Fruit fly (Drosophila melanogaster) whole organism, wandering third instar larva: Measurements from ENCODE around the gene gish.

ENCODE experiments used
- CG32264 ChIP-seq: fragments of 200-800 bp; sonication (Bioruptor generic); optimal IDR thresholded peaks from 2 replicates; lab custom pipeline; 2016; ENCODE audit warnings: missing biosample characterization, missing genetic modification characterization
- Dfd ChIP-seq: fragments of >200 bp; optimal IDR thresholded peaks from 2 replicates; lab custom pipeline; 2017; ENCODE audit warnings: missing biosample characterization, missing genetic modification characterization
- Myc ChIP-seq: fragments of >200 bp; optimal IDR thresholded peaks from 2 replicates; lab custom pipeline; 2017
- dl ChIP-seq, 2 experiments: fragments of 175-275, 200-275 bp in 1 of 2; fragments of 200-275 bp in 1 of 2; sonication (Bioruptor generic); optimal IDR thresholded peaks; lab custom pipeline; 2018; ENCODE audit warnings: mild to moderate bottlenecking in 2 of 2, missing biosample characterization in 2 of 2, missing genetic modification characterization in 2 of 2, moderate library complexity in 2 of 2; ENCODE audit not compliant: partially characterized antibody in 2 of 2, insufficient read depth in 1 of 2
- fru ChIP-seq: fragments of 200-800 bp; sonication (Bioruptor generic); optimal IDR thresholded peaks from 3 replicates; lab custom pipeline; 2016; ENCODE audit warnings: missing biosample characterization, mild to moderate bottlenecking, missing genetic modification characterization
- jim ChIP-seq: fragments of 175-275, 200-325 bp; sonication (Bioruptor generic); optimal IDR thresholded peaks from 2 replicates; lab custom pipeline; 2016; ENCODE audit warnings: missing biosample characterization, mild to moderate bottlenecking, missing genetic modification characterization
- lola ChIP-seq: fragments of >200 bp; optimal IDR thresholded peaks from 2 replicates; lab custom pipeline; 2017; ENCODE audit warnings: missing biosample characterization, missing genetic modification characterization
- psq ChIP-seq: fragments of 200-800 bp; sonication (Bioruptor generic); optimal IDR thresholded peaks from 3 replicates; lab custom pipeline; 2017; ENCODE audit warnings: missing biosample characterization, mild to moderate bottlenecking, missing genetic modification characterization, moderate library complexity

DNA sequence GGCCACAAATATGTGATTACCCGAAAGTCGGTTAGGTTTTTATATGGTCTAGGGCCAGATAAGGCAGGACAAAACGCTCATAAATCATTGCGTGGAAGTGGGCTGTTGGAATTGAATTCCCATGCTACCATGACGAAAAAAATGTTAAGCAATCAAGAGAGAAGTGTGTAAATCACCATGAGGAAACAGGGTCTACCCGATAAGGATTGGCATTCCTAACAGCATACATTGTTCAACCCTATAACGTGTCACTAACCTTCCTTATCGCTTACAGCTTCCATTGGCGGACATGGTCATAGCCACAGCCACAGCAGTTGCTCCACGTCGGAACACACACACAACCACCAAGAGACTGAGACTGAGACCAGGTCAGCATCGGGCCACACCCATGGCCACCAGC is 35.8 kb downstream of the gish start:
- no peak for TF ChIP-seq fru (GFP tag; lab: Kevin White, UChicago)
- no peak for TF ChIP-seq Dfd (GFP tag; lab: Kevin White, UChicago)
- TF ChIP-seq lola (GFP tag; lab: Kevin White, UChicago): no peak
- no peak for TF ChIP-seq psq
- TF ChIP-seq dl (GFP tag; optimal IDR thresholded peaks at IDR 0.05; lab: Kevin White, UChicago; ENCODE audit: insufficient read depth in 1 of 2, partially characterized antibody in 2 of 2): no peak
- TF ChIP-seq jim (GFP tag; lab: Kevin White, UChicago): no peak
- TF ChIP-seq Myc (lab: Kevin White, UChicago): no peak
- TF ChIP-seq CG32264 (GFP tag; lab: Kevin White, UChicago): no peak
